Fruit fly (Drosophila melanogaster) whole organism, prepupa: ENCODE results near the gene raptor.

Source experiments
- Blimp-1 ChIP-seq: fragments of 200-800 bp; sonication (Bioruptor generic); optimal IDR thresholded peaks from 3 replicates; lab custom pipeline; 2017; ENCODE audit warnings: missing biosample characterization, missing genetic modification characterization, mild to moderate bottlenecking, moderate library complexity, missing genetic modification reagents
- CG10669 ChIP-seq: fragments of 200-800 bp; sonication (Bioruptor generic); optimal IDR thresholded peaks from 3 replicates; lab custom pipeline; 2018; ENCODE audit warnings: missing biosample characterization, mild to moderate bottlenecking, missing genetic modification characterization, moderate library complexity
- CG11902 ChIP-seq: fragments of 200-800 bp; sonication (Bioruptor generic); optimal IDR thresholded peaks from 3 replicates; lab custom pipeline; 2016; ENCODE audit warnings: missing biosample characterization, missing genetic modification characterization
- CG1621 ChIP-seq: fragments of 200-800 bp; sonication (Bioruptor generic); optimal IDR thresholded peaks from 3 replicates; lab custom pipeline; 2018; ENCODE audit warnings: missing biosample characterization, mild to moderate bottlenecking, missing genetic modification characterization
- CG16779 ChIP-seq: fragments of 200-800 bp; sonication (Bioruptor generic); optimal IDR thresholded peaks from 3 replicates; lab custom pipeline; 2017; ENCODE audit warnings: missing biosample characterization, mild to moderate bottlenecking, missing genetic modification characterization
- CG3032 ChIP-seq: fragments of 200-800 bp; optimal IDR thresholded peaks from 2 replicates; lab custom pipeline; 2019; ENCODE audit warnings: missing biosample characterization, mild to moderate bottlenecking, missing genetic modification characterization, moderate library complexity
- CG31627 ChIP-seq: fragments of 200-800 bp; sonication (Bioruptor generic); optimal IDR thresholded peaks from 3 replicates; lab custom pipeline; 2016; ENCODE audit warnings: missing biosample characterization, missing genetic modification characterization
- CG32006 ChIP-seq: fragments of 200-800 bp; sonication (Bioruptor generic); optimal IDR thresholded peaks from 3 replicates; lab custom pipeline; 2017; ENCODE audit warnings: missing biosample characterization, mild to moderate bottlenecking, missing genetic modification characterization
- CG3919 ChIP-seq: fragments of 200-800 bp; sonication (Bioruptor generic); optimal IDR thresholded peaks from 3 replicates; lab custom pipeline; 2016; ENCODE audit warnings: missing biosample characterization, missing genetic modification characterization
- CG6163 ChIP-seq: fragments of 200-800 bp; sonication (Bioruptor generic); IDR thresholded peaks from 3 replicates; pipeline ENCODE4 v1.3.6; 2022; ENCODE audit warnings: missing biosample characterization, missing genetic modification characterization
- CG6792 ChIP-seq: fragments of 200-800 bp; sonication (Bioruptor generic); optimal IDR thresholded peaks from 3 replicates; lab custom pipeline; 2016; ENCODE audit warnings: missing biosample characterization, missing genetic modification characterization
- CG6808 ChIP-seq: fragments of 200-800 bp; sonication (Bioruptor generic); optimal IDR thresholded peaks from 3 replicates; lab custom pipeline; 2017; ENCODE audit warnings: missing biosample characterization, missing genetic modification characterization, mild to moderate bottlenecking, moderate library complexity, missing genetic modification reagents
- CG6854 ChIP-seq: fragments of 200-800 bp; sonication (Bioruptor generic); optimal IDR thresholded peaks from 2 replicates; lab custom pipeline; 2017; ENCODE audit warnings: missing biosample characterization, mild to moderate bottlenecking, missing genetic modification characterization
- CG7368 ChIP-seq: fragments of 200-800 bp; sonication (Bioruptor generic); optimal IDR thresholded peaks from 3 replicates; lab custom pipeline; 2016; ENCODE audit warnings: missing biosample characterization, missing genetic modification characterization
- CG8119 ChIP-seq: fragments of 200-800 bp; sonication (Bioruptor generic); IDR thresholded peaks from 3 replicates; pipeline ENCODE4 v1.3.6; 2022; ENCODE audit warnings: missing biosample characterization, missing genetic modification characterization
- CG8632 ChIP-seq: fragments of 200-800 bp; sonication (Bioruptor generic); optimal IDR thresholded peaks from 3 replicates; lab custom pipeline; 2016; ENCODE audit warnings: missing biosample characterization, missing genetic modification characterization
- CG9139 ChIP-seq: fragments of 200-800 bp; sonication (Bioruptor generic); optimal IDR thresholded peaks from 3 replicates; lab custom pipeline; 2017; ENCODE audit warnings: missing biosample characterization, mild to moderate bottlenecking, missing genetic modification characterization
- Eip75B ChIP-seq: fragments of 200-800 bp; sonication (Bioruptor generic); optimal IDR thresholded peaks from 3 replicates; lab custom pipeline; 2016; ENCODE audit warnings: missing biosample characterization, missing genetic modification characterization
- Eip78C ChIP-seq: fragments of 200-800 bp; sonication (Bioruptor generic); peaks from one replicate; lab custom pipeline; 2016; ENCODE audit warnings: missing biosample characterization, missing genetic modification characterization
- Eip93F ChIP-seq: fragments of 200-800 bp; sonication (Bioruptor generic); optimal IDR thresholded peaks from 2 replicates; lab custom pipeline; 2016; ENCODE audit warnings: missing biosample characterization, mild to moderate bottlenecking, missing genetic modification characterization
- Ets21C ChIP-seq: fragments of 200-800 bp; sonication (Bioruptor generic); optimal IDR thresholded peaks from 3 replicates; lab custom pipeline; 2016; ENCODE audit warnings: missing biosample characterization, missing genetic modification characterization
- Ets96B ChIP-seq: fragments of 200-800 bp; optimal IDR thresholded peaks from 2 replicates; lab custom pipeline; 2019; ENCODE audit warnings: missing biosample characterization, mild to moderate bottlenecking, missing genetic modification characterization, moderate library complexity
- Gug ChIP-seq: fragments of 200-800 bp; sonication (Bioruptor generic); IDR thresholded peaks from 2 replicates; pipeline ENCODE4 v1.3.6; 2022; ENCODE audit warnings: missing biosample characterization, missing genetic modification characterization
- Hr38 ChIP-seq: sonication (Bioruptor generic); optimal IDR thresholded peaks from 2 replicates; lab custom pipeline; 2016; ENCODE audit warnings: missing biosample characterization, missing genetic modification characterization
- Hr4 ChIP-seq: fragments of 200-800 bp; sonication (Bioruptor generic); optimal IDR thresholded peaks from 3 replicates; lab custom pipeline; 2016; ENCODE audit warnings: missing biosample characterization, missing genetic modification characterization
- Lpt ChIP-seq: fragments of 200-800 bp; sonication (Bioruptor generic); optimal IDR thresholded peaks from 3 replicates; lab custom pipeline; 2016; ENCODE audit warnings: missing biosample characterization, missing genetic modification characterization
- Met ChIP-seq: fragments of 200-800 bp; sonication (Bioruptor generic); optimal IDR thresholded peaks from 3 replicates; lab custom pipeline; 2016; ENCODE audit warnings: missing biosample characterization, missing genetic modification characterization
- Sox102F ChIP-seq: fragments of 200-800 bp; sonication (Bioruptor generic); optimal IDR thresholded peaks from 2 replicates; lab custom pipeline; 2016; ENCODE audit warnings: missing biosample characterization, mild to moderate bottlenecking, missing genetic modification characterization
- Sox14 ChIP-seq: fragments of 200-800 bp; sonication (Bioruptor generic); optimal IDR thresholded peaks from 3 replicates; lab custom pipeline; 2016; ENCODE audit warnings: missing biosample characterization, missing genetic modification characterization
- Sox15 ChIP-seq: fragments of 200-800 bp; sonication (Bioruptor generic); optimal IDR thresholded peaks from 3 replicates; lab custom pipeline; 2016; ENCODE audit warnings: missing biosample characterization, missing genetic modification characterization
- achi ChIP-seq: fragments of 200-800 bp; sonication (Bioruptor generic); optimal IDR thresholded peaks from 3 replicates; lab custom pipeline; 2016; ENCODE audit warnings: missing biosample characterization, missing genetic modification characterization
- acj6 ChIP-seq: fragments of 200-800 bp; sonication (Bioruptor generic); optimal IDR thresholded peaks from 3 replicates; lab custom pipeline; 2016; ENCODE audit warnings: missing biosample characterization, missing genetic modification characterization
- cyc ChIP-seq: fragments of 200-800 bp; sonication (Bioruptor generic); optimal IDR thresholded peaks from 3 replicates; lab custom pipeline; 2016; ENCODE audit warnings: missing biosample characterization, missing genetic modification characterization
- dsx ChIP-seq: fragments of 200-800 bp; optimal IDR thresholded peaks from 3 replicates; lab custom pipeline; 2019; ENCODE audit warnings: missing biosample characterization, mild to moderate bottlenecking, missing genetic modification characterization, moderate library complexity; ENCODE audit not compliant: poor library complexity, severe bottlenecking
- eg ChIP-seq: fragments of 200-800 bp; sonication (Bioruptor generic); IDR thresholded peaks from 3 replicates; pipeline ENCODE4 v1.3.6; 2022; ENCODE audit warnings: missing biosample characterization, missing genetic modification characterization
- fd59A ChIP-seq: fragments of 200-800 bp; sonication (Bioruptor generic); optimal IDR thresholded peaks from 2 replicates; lab custom pipeline; 2017; ENCODE audit warnings: missing biosample characterization, mild to moderate bottlenecking, missing genetic modification characterization, missing genetic modification reagents
- fd85E ChIP-seq: fragments of 200-800 bp; sonication (Bioruptor generic); optimal IDR thresholded peaks from 3 replicates; lab custom pipeline; 2016; ENCODE audit warnings: missing biosample characterization, missing genetic modification characterization
- fkh ChIP-seq: fragments of 200-800 bp; sonication (Bioruptor generic); optimal IDR thresholded peaks from 3 replicates; lab custom pipeline; 2017; ENCODE audit warnings: missing biosample characterization, mild to moderate bottlenecking, missing genetic modification characterization, moderate library complexity
- lz ChIP-seq: fragments of 200-800 bp; sonication (Bioruptor generic); optimal IDR thresholded peaks from 3 replicates; lab custom pipeline; 2016; ENCODE audit warnings: missing biosample characterization, missing genetic modification characterization
- net ChIP-seq: fragments of 200-800 bp; sonication (Bioruptor generic); optimal IDR thresholded peaks from 3 replicates; lab custom pipeline; 2016; ENCODE audit warnings: missing biosample characterization, missing genetic modification characterization
- salr ChIP-seq, 2 experiments: fragments of 200-800 bp; sonication (Bioruptor generic); optimal IDR thresholded peaks; 3 replicates each; lab custom pipeline; 2016 to 2018; ENCODE audit warnings: missing biosample characterization in 2 of 2, missing genetic modification characterization in 2 of 2, mild to moderate bottlenecking in 1 of 2
- spab ChIP-seq: fragments of 200-800 bp; sonication (Bioruptor generic); optimal IDR thresholded peaks from 2 replicates; lab custom pipeline; 2017; ENCODE audit warnings: missing biosample characterization, mild to moderate bottlenecking, missing genetic modification characterization, missing genetic modification reagents
- ss ChIP-seq, 2 experiments: fragments of 200-800 bp; sonication (Bioruptor generic); optimal IDR thresholded peaks; 2 replicates in 1 of 2; 3 replicates in 1 of 2; lab custom pipeline; 2017 to 2018; ENCODE audit warnings: mild to moderate bottlenecking in 2 of 2, missing biosample characterization in 2 of 2, missing genetic modification characterization in 2 of 2, moderate library complexity in 1 of 2
- svp ChIP-seq: fragments of 200-800 bp; sonication (Bioruptor generic); peaks from one replicate; lab custom pipeline; 2016; ENCODE audit warnings: missing biosample characterization, missing genetic modification characterization
- topi ChIP-seq: fragments of 200-800 bp; sonication (Bioruptor generic); optimal IDR thresholded peaks from 3 replicates; lab custom pipeline; 2016; ENCODE audit warnings: missing biosample characterization, missing genetic modification characterization
- vri ChIP-seq: fragments of 200-800 bp; sonication (Bioruptor generic); optimal IDR thresholded peaks from 3 replicates; lab custom pipeline; 2016; ENCODE audit warnings: missing biosample characterization, mild to moderate bottlenecking, missing genetic modification characterization

raptor gene

dm6 chrX:6092235-6092634, 2.2 kb upstream of the raptor start:
- TF ChIP-seq svp (GFP tag; lab: Kevin White, UChicago) (peak; percentile 24), Eip78C (GFP tag; lab: Kevin White, UChicago) (peak; percentile 65), fd59A (GFP tag; lab: Kevin White, UChicago) (no peak), CG9139 (GFP tag; lab: Kevin White, UChicago) (no peak), CG8119 (GFP tag; lab: Robert Waterston, UW) (no peak), CG3919 (GFP tag; lab: Kevin White, UChicago) (peak; percentile 0), Hr4 (GFP tag; lab: Kevin White, UChicago) (peak; percentile 45), CG32006 (GFP tag; lab: Kevin White, UChicago) (peak; percentile 45), Blimp-1 (no peak), Sox15 (GFP tag; lab: Kevin White, UChicago) (no peak), Eip75B (GFP tag; lab: Kevin White, UChicago) (no peak)
- TF ChIP-seq, all 60 proteins: peak for 5

- TF ChIP-seq Eip78C (GFP tag; lab: Kevin White, UChicago) = peak; percentile 87
- peak; percentile 59 for TF ChIP-seq topi
- peak; percentile 37 for TF ChIP-seq CG10669 (GFP tag; lab: Kevin White, UChicago)
- peak in 1 of 2 experiments; percentile 7 for TF ChIP-seq ss (GFP tag; optimal IDR thresholded peaks at IDR 0.05; lab: Kevin White, UChicago)
- TF ChIP-seq eg (GFP tag; lab: Robert Waterston, UW) = peak; percentile 80
- TF ChIP-seq Eip75B (GFP tag; lab: Kevin White, UChicago) = peak; percentile 39
- peak; percentile 64 for TF ChIP-seq Met
- TF ChIP-seq salr (GFP tag; optimal IDR thresholded peaks at IDR 0.05; lab: Kevin White, UChicago) = no peak
- TF ChIP-seq Hr38 (GFP tag; lab: Kevin White, UChicago) = no peak
- TF ChIP-seq fkh = peak; percentile 20
- peak; percentile 4 for TF ChIP-seq cyc (GFP tag; lab: Kevin White, UChicago)
- TF ChIP-seq spab = peak; percentile 17
- no peak for TF ChIP-seq CG1621 (tag; lab: Kevin White, UChicago)
- peak; percentile 63 for TF ChIP-seq CG32006 (GFP tag; lab: Kevin White, UChicago)
- peak; percentile 21 for TF ChIP-seq achi
- peak; percentile 42 for TF ChIP-seq Lpt
- TF ChIP-seq vri (GFP tag; lab: Kevin White, UChicago) = no peak
- peak; percentile 50; the same call in 1 of the 2 replicates for TF ChIP-seq Gug (GFP tag; lab: Robert Waterston, UW)
- no peak for TF ChIP-seq CG16779 (tag; lab: Kevin White, UChicago)
- TF ChIP-seq acj6 = peak; percentile 24
- peak; percentile 58 for TF ChIP-seq Sox14 (GFP tag; lab: Kevin White, UChicago)
- TF ChIP-seq Hr4 (GFP tag; lab: Kevin White, UChicago) = peak; percentile 71
- TF ChIP-seq CG8632 = no peak
- peak; percentile 46; the same call in 1 of the 3 replicates for TF ChIP-seq CG8119 (GFP tag; lab: Robert Waterston, UW)
- TF ChIP-seq CG6808 (GFP tag; lab: Kevin White, UChicago) = no peak
- TF ChIP-seq lz (GFP tag; lab: Kevin White, UChicago) = peak; percentile 57
- TF ChIP-seq CG6163 = peak; percentile 76
- peak; percentile 16 for TF ChIP-seq dsx (GFP tag; lab: Kevin White, UChicago)
- TF ChIP-seq CG31627 (GFP tag; lab: Kevin White, UChicago) = peak; percentile 39
- peak; percentile 46 for TF ChIP-seq Sox102F
- TF ChIP-seq fd85E (GFP tag; lab: Kevin White, UChicago) = no peak
- TF ChIP-seq CG6854 (GFP tag; lab: Kevin White, UChicago) = no peak
- peak; percentile 23 for TF ChIP-seq CG3032 (tag; lab: Kevin White, UChicago)
- peak; percentile 31 for TF ChIP-seq Ets96B (tag; lab: Kevin White, UChicago)
- TF ChIP-seq CG7368 (GFP tag; lab: Kevin White, UChicago) = no peak
- TF ChIP-seq CG9139 (GFP tag; lab: Kevin White, UChicago) = no peak
- peak; percentile 11 for TF ChIP-seq Ets21C
- TF ChIP-seq Sox15 (GFP tag; lab: Kevin White, UChicago) = no peak
- TF ChIP-seq CG11902 = no peak
- peak; percentile 54 for TF ChIP-seq CG3919 (GFP tag; lab: Kevin White, UChicago)
- peak; percentile 14 for TF ChIP-seq net
- TF ChIP-seq CG6792 (GFP tag; lab: Kevin White, UChicago) = no peak
- no peak for TF ChIP-seq Eip93F (GFP tag; lab: Kevin White, UChicago)
These were observed 1.0 kb upstream of the raptor start, which contains the start of the genes Nep1 and Mipp2 for dm6 chrX:6090809-6091667. Gene Nep1 (plus strand): TSS chrX:6091205. Gene Mipp2 (minus strand): TSS chrX:6091471.
